Worm (Caenorhabditis elegans) whole organism, L3 larva: Measurements from ENCODE around the gene clec-174.

Source experiments
- ama-1 ChIP-seq: fragments of 150-350 bp; optimal IDR thresholded peaks from 2 replicates; lab custom pipeline; 2018
- fos-1 ChIP-seq: fragments of 150-350 bp; optimal IDR thresholded peaks from 2 replicates; lab custom pipeline; 2014; ENCODE audit warnings: missing biosample characterization, missing genetic modification characterization
- nhr-11 ChIP-seq: fragments of 150-350 bp; optimal IDR thresholded peaks from 2 replicates; lab custom pipeline; 2014; ENCODE audit warnings: missing biosample characterization, missing genetic modification characterization
- nhr-237 ChIP-seq: fragments of 150-350 bp; optimal IDR thresholded peaks from 2 replicates; lab custom pipeline; 2014; ENCODE audit warnings: missing biosample characterization, missing genetic modification characterization
- nhr-25 ChIP-seq: sonication (generic microtip); optimal IDR thresholded peaks from 2 replicates; lab custom pipeline; 2017; ENCODE audit warnings: missing biosample characterization, missing genetic modification characterization
- skn-1 ChIP-seq: fragments of 150-350 bp; optimal IDR thresholded peaks from 2 replicates; lab custom pipeline; 2014; ENCODE audit warnings: missing biosample characterization, missing genetic modification characterization
- unc-39 ChIP-seq: sonication (generic microtip); optimal IDR thresholded peaks from 4 replicates; lab custom pipeline; 2017; ENCODE audit warnings: missing biosample characterization, missing genetic modification characterization
- unc-62 ChIP-seq: fragments of 150-350 bp; sonication (generic microtip); optimal IDR thresholded peaks from 4 replicates; lab custom pipeline; 2014; ENCODE audit warnings: missing biosample characterization, missing genetic modification reagents, missing genetic modification characterization

DNA sequence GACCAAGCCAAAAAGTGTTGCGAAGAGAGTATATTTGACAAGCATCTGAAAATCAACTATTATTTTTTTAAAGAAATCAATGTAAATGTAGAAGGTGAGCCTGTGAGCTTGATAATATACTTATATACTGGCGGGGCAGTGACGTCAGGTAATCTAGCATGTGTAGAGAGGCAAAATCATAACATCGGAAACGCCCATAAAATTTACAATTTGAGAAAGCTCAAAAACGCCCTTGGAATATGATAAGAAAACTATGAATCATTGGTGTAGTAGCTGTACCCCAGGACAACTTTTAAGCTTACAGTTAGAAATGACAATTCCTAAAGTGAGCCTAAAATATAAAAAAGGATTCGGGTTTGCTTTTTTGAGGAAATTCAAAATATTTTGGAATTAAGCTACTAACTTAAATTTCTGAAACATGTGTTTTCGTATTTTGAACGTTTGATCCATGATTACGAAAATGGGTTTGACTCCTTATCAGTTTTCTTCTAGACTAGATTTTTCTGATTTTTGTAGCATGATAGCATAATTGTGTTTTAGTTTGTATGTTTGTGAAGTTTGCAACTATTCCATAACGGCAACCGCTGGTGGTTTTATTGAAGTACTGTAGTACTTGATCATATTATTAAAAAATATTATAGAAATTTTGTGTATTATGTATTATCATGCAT lies at the start of gene clec-174:
- no peak for TF ChIP-seq nhr-237 (tag; lab: Kevin White, UChicago)
- TF ChIP-seq fos-1 (tag; lab: Kevin White, UChicago): no peak
- no peak for TF ChIP-seq nhr-25
- no peak for TF ChIP-seq unc-62
- no peak for TF ChIP-seq nhr-11 (tag; lab: Kevin White, UChicago)
- no peak for TF ChIP-seq unc-39
- no peak for TF ChIP-seq skn-1
- TF ChIP-seq ama-1 (lab: Kevin White, UChicago): no peak
